Worm (Caenorhabditis elegans) whole organism, L1 larva: Measurements from ENCODE around the gene lido-6.

ENCODE experiments used
- Y116A8C.19 ChIP-seq: sonication (generic microtip); optimal IDR thresholded peaks from 2 replicates; lab custom pipeline; 2016; ENCODE audit warnings: missing compliant biosample characterization, missing genetic modification characterization, borderline replicate concordance
- lir-3 ChIP-seq: sonication (generic microtip); optimal IDR thresholded peaks from 2 replicates; lab custom pipeline; 2016; ENCODE audit warnings: mild to moderate bottlenecking, missing genetic modification characterization, moderate library complexity, missing compliant biosample characterization; ENCODE audit not compliant: poor library complexity
- nhr-28 ChIP-seq: fragments of 150-350 bp; optimal IDR thresholded peaks from 2 replicates; lab custom pipeline; 2014; ENCODE audit warnings: missing biosample characterization, missing genetic modification characterization
- unc-130 ChIP-seq: fragments of 150-350 bp; optimal IDR thresholded peaks from 2 replicates; lab custom pipeline; 2017; ENCODE audit warnings: missing biosample characterization, missing genetic modification characterization, inconsistent platforms
- vab-15 ChIP-seq: sonication (generic microtip); optimal IDR thresholded peaks from 2 replicates; lab custom pipeline; 2017; ENCODE audit warnings: missing genotype, mild to moderate bottlenecking, missing genetic modification characterization, missing compliant biosample characterization

DNA sequence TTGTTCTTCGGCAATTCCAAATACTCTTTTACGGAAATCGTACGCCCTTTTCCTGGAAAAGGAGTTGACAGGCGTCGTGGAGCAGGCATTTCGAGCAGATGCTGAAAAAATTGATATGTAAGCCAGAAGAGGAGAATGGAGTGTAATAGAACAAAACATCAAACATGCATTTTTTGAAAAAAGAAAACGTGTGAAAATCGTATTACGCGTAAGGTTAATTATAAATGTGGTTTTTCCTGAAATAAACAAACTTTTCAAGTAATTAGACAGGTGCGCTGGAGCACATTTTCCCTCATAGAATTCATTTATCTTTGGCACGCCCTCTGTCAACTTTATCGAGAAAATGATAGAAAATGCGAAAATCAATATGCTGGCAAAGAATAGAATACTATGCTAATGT, at the start of gene lido-6:
- TF ChIP-seq vab-15 (tag; lab: Kevin White, UChicago) (no peak), Y116A8C.19 (tag; lab: Kevin White, UChicago) (no peak), unc-130 (no peak), nhr-28 (tag; lab: Kevin White, UChicago) (no peak), lir-3 (tag; lab: Kevin White, UChicago) (no peak)
